Fruit fly (Drosophila melanogaster): ENCODE data around the gene Sfp24Ba.

Gene Sfp24Ba

DNA sequence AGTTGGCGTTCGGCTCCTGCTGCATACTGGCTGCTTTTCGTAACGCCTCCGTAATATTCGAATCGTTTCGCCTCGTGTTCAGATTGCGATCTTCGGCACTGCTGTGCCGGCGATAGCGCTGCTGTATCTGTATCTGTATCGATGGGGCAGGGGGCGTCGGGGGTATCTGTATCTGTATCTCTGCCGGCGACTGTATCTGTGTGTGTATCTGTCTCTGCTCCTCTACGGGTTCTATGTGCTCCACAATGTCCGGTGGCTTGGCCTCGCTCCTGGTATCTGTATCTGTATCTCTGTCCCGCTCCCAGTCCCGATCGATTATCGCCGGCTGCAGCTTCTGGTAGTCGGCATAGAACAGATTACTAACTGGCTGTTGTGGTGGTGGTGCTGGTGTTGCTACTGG is 28.4 kb downstream of the Sfp24Ba start (continued):
- TF ChIP-seq CG7786 (GFP tag; optimal IDR thresholded peaks at IDR 0.05): no peak
- TF ChIP-seq CG3281 (GFP tag; optimal IDR thresholded peaks at IDR 0.05): no peak
- TF ChIP-seq CG10979 (tag; optimal IDR thresholded peaks at IDR 0.05): no peak
- TF ChIP-seq Jarid2 (GFP tag; optimal IDR thresholded peaks at IDR 0.05): no peak
- no peak for TF ChIP-seq sqz (GFP tag; optimal IDR thresholded peaks at IDR 0.05)
- TF ChIP-seq hb (GFP tag; IDR thresholded peaks at IDR 0.05; ENCODE audit: partially characterized antibody): no peak
- no peak for TF ChIP-seq ato (GFP tag; IDR thresholded peaks at IDR 0.05; ENCODE audit: partially characterized antibody)
- TF ChIP-seq unc-4 (GFP tag; IDR thresholded peaks at IDR 0.05; ENCODE audit: partially characterized antibody): no peak
- no peak for TF ChIP-seq trem (tag; optimal IDR thresholded peaks at IDR 0.05)
- TF ChIP-seq CG12659 (GFP tag; optimal IDR thresholded peaks at IDR 0.05): no peak
- TF ChIP-seq unpg (GFP tag; optimal IDR thresholded peaks at IDR 0.05): no peak
- TF ChIP-seq her (GFP tag; optimal IDR thresholded peaks at IDR 0.05): no peak
- TF ChIP-seq CG13894 (tag; optimal IDR thresholded peaks at IDR 0.05): no peak
- TF ChIP-seq CG17361 (GFP tag; IDR thresholded peaks at IDR 0.05): no peak
- TF ChIP-seq dmrt99B (tag; optimal IDR thresholded peaks at IDR 0.05): no peak
- no peak for TF ChIP-seq CG1603 (tag; optimal IDR thresholded peaks at IDR 0.05)
- TF ChIP-seq cg (GFP tag; optimal IDR thresholded peaks at IDR 0.05): peak; percentile 63
- TF ChIP-seq tll (GFP tag; optimal IDR thresholded peaks at IDR 0.05): no peak
- no peak for TF ChIP-seq CG8478 (optimal IDR thresholded peaks at IDR 0.05)
- no peak for TF ChIP-seq nerfin-2 (GFP tag; IDR thresholded peaks at IDR 0.05; ENCODE audit: partially characterized antibody)
- TF ChIP-seq caup (GFP tag; optimal IDR thresholded peaks at IDR 0.05; ENCODE audit: severe bottlenecking): peak; percentile 26
- no peak for TF ChIP-seq CG9437 (GFP tag; optimal IDR thresholded peaks at IDR 0.05)
- TF ChIP-seq CG6272 (GFP tag; IDR thresholded peaks at IDR 0.05): no peak
- no peak for TF ChIP-seq CG16779 (GFP tag; IDR thresholded peaks at IDR 0.05)
- TF ChIP-seq CG6791 (GFP tag; IDR thresholded peaks at IDR 0.05; ENCODE audit: partially characterized antibody): no peak
- TF ChIP-seq Myb (GFP tag; optimal IDR thresholded peaks at IDR 0.05): no peak
- no peak for TF ChIP-seq sc (optimal IDR thresholded peaks at IDR 0.05)
- no peak for TF ChIP-seq sc (GFP tag; optimal IDR thresholded peaks at IDR 0.05)
- TF ChIP-seq CG15479 (GFP tag; optimal IDR thresholded peaks at IDR 0.05): no peak
- no peak for TF ChIP-seq psq (GFP tag; optimal IDR thresholded peaks at IDR 0.05)
- TF ChIP-seq CG4282 (GFP tag; optimal IDR thresholded peaks at IDR 0.05): no peak
- TF ChIP-seq CG9215 (GFP tag; IDR thresholded peaks at IDR 0.05): no peak
- TF ChIP-seq gfzf (GFP tag; optimal IDR thresholded peaks at IDR 0.05): no peak
- no peak for TF ChIP-seq sob (GFP tag; IDR thresholded peaks at IDR 0.05)
- peak; percentile 79 for TF ChIP-seq CG12769 (tag; optimal IDR thresholded peaks at IDR 0.05)
- no peak for TF ChIP-seq E2f2 (GFP tag; IDR thresholded peaks at IDR 0.05)
- no peak for TF ChIP-seq gsb (GFP tag; IDR thresholded peaks at IDR 0.05)
- no peak for TF ChIP-seq CG4730 (GFP tag; IDR thresholded peaks at IDR 0.05)
- no peak for TF ChIP-seq CG11696 (GFP tag; IDR thresholded peaks at IDR 0.05)
- TF ChIP-seq dm (GFP tag; optimal IDR thresholded peaks at IDR 0.05): no peak
- peak; percentile 80 for TF ChIP-seq GATAe (GFP tag; conservative IDR thresholded peaks at IDR 0.05)
- no peak for TF ChIP-seq slbo (GFP tag; IDR thresholded peaks at IDR 0.05)
- no peak for TF ChIP-seq CG16815 (GFP tag; optimal IDR thresholded peaks at IDR 0.05)
- no peak for TF ChIP-seq pros (GFP tag; optimal IDR thresholded peaks at IDR 0.05)
- 0 out of 3 replicates have a peak, but pooled peaks have one; percentile 40 for TF ChIP-seq Dbx (GFP tag; IDR thresholded peaks at IDR 0.05)
- no peak for TF ChIP-seq CG4360 (GFP tag; IDR thresholded peaks at IDR 0.05)
- TF ChIP-seq CG1529 (GFP tag; optimal IDR thresholded peaks at IDR 0.05): no peak
- TF ChIP-seq hkb (optimal IDR thresholded peaks at IDR 0.05): no peak
- no peak for TF ChIP-seq hkb (GFP tag; IDR thresholded peaks at IDR 0.05)
- TF ChIP-seq HmgZ (tag; optimal IDR thresholded peaks at IDR 0.05): peak; percentile 19
- TF ChIP-seq CG31388 (GFP tag; optimal IDR thresholded peaks at IDR 0.05): no peak
- TF ChIP-seq CG9797 (GFP tag; optimal IDR thresholded peaks at IDR 0.05): no peak
